Worm (Caenorhabditis elegans) whole organism, L1 larva: ENCODE data around the gene T26C5.3.

Source experiments
- C16A3.4 ChIP-seq: fragments of 150-350 bp; optimal IDR thresholded peaks from 2 replicates; lab custom pipeline; 2014; ENCODE audit warnings: missing biosample characterization, missing genetic modification characterization
- Y116A8C.19 ChIP-seq: sonication (generic microtip); optimal IDR thresholded peaks from 2 replicates; lab custom pipeline; 2016; ENCODE audit warnings: missing compliant biosample characterization, missing genetic modification characterization, borderline replicate concordance
- aha-1 ChIP-seq: fragments of 150-350 bp; optimal IDR thresholded peaks from 2 replicates; lab custom pipeline; 2014; ENCODE audit warnings: missing biosample characterization, missing genetic modification characterization
- alr-1 ChIP-seq: fragments of 200-800 bp; sonication (Bioruptor generic); optimal IDR thresholded peaks from 2 replicates; lab custom pipeline; 2018; ENCODE audit warnings: borderline replicate concordance, mild to moderate bottlenecking, missing genetic modification characterization, missing compliant biosample characterization
- aly-2 ChIP-seq: fragments of 150-350 bp; optimal IDR thresholded peaks from 2 replicates; lab custom pipeline; 2014; ENCODE audit warnings: missing biosample characterization, missing genetic modification characterization
- ama-1 ChIP-seq: fragments of 150-350 bp; optimal IDR thresholded peaks from 2 replicates; lab custom pipeline; 2014
- blmp-1 ChIP-seq: fragments of 150-350 bp; optimal IDR thresholded peaks from 2 replicates; lab custom pipeline; 2014; ENCODE audit warnings: missing biosample characterization, missing genetic modification characterization
- ceh-82 ChIP-seq, 3 experiments: fragments of 150-350 bp in 1 of 3; sonication (generic microtip) in 2 of 3; optimal IDR thresholded peaks; 2 replicates each; lab custom pipeline; 2014 to 2017; ENCODE audit warnings: missing biosample characterization in 3 of 3, missing genetic modification characterization in 3 of 3
- ceh-90 ChIP-seq: sonication (generic microtip); optimal IDR thresholded peaks from 2 replicates; lab custom pipeline; 2016; ENCODE audit warnings: missing genetic modification characterization, missing compliant biosample characterization
- dsc-1 ChIP-seq: sonication (generic microtip); optimal IDR thresholded peaks from 2 replicates; lab custom pipeline; 2016; ENCODE audit warnings: mild to moderate bottlenecking, missing genetic modification characterization, missing compliant biosample characterization
- efl-1 ChIP-seq, 4 experiments: fragments of 150-350 bp; optimal IDR thresholded peaks in 3 of 4; peaks in 1 of 4; 1 replicate in 1 of 4; 2 replicates in 3 of 4; lab custom pipeline; 2014; ENCODE audit warnings: missing biosample characterization in 2 of 4, missing genetic modification characterization in 2 of 4, missing genetic modification reagents in 2 of 4
- efl-3 ChIP-seq: fragments of 200-800 bp; sonication (Bioruptor generic); optimal IDR thresholded peaks from 2 replicates; lab custom pipeline; 2018; ENCODE audit warnings: mild to moderate bottlenecking, missing genetic modification characterization, missing compliant biosample characterization
- egl-13 ChIP-seq: sonication (generic microtip); optimal IDR thresholded peaks from 2 replicates; lab custom pipeline; 2016; ENCODE audit warnings: missing genotype, missing genetic modification reagents, missing genetic modification characterization, missing compliant biosample characterization
- elt-3 ChIP-seq, 6 experiments: fragments of 150-350 bp in 1 of 6; sonication (generic microtip); optimal IDR thresholded peaks; 2 replicates each; lab custom pipeline; 2017 to 2018; ENCODE audit warnings: missing biosample characterization in 6 of 6, missing genetic modification characterization in 6 of 6, inconsistent platforms in 1 of 6
- fkh-10 ChIP-seq: sonication (generic microtip); optimal IDR thresholded peaks from 2 replicates; lab custom pipeline; 2017; ENCODE audit warnings: missing biosample characterization, missing genetic modification reagents, missing genetic modification characterization
- fkh-4 ChIP-seq: sonication (generic microtip); optimal IDR thresholded peaks from 2 replicates; lab custom pipeline; 2016; ENCODE audit warnings: missing compliant biosample characterization, missing genetic modification characterization, borderline replicate concordance
- hlh-17 ChIP-seq: fragments of 200-800 bp; sonication (Bioruptor generic); optimal IDR thresholded peaks from 2 replicates; lab custom pipeline; 2018; ENCODE audit warnings: missing genetic modification characterization, mild to moderate bottlenecking, missing compliant biosample characterization, moderate library complexity, borderline replicate concordance
- jun-1 ChIP-seq: fragments of 150-350 bp; optimal IDR thresholded peaks from 2 replicates; lab custom pipeline; 2014; ENCODE audit warnings: missing biosample characterization, missing genetic modification reagents, missing genetic modification characterization
- lin-13 ChIP-seq: fragments of 150-350 bp; optimal IDR thresholded peaks from 2 replicates; lab custom pipeline; 2014; ENCODE audit warnings: missing biosample characterization, missing genetic modification reagents, missing genetic modification characterization
- lin-14 ChIP-seq: fragments of 200-800 bp; sonication (Bioruptor generic); optimal IDR thresholded peaks from 2 replicates; lab custom pipeline; 2018; ENCODE audit warnings: mild to moderate bottlenecking, missing genetic modification characterization, moderate library complexity, missing compliant biosample characterization
- lin-15B ChIP-seq: fragments of 150-350 bp; sonication (generic microtip); optimal IDR thresholded peaks from 3 replicates; lab custom pipeline; 2014; ENCODE audit warnings: missing biosample characterization, missing genetic modification characterization
- lsy-2 ChIP-seq, 2 experiments: fragments of 150-350 bp; optimal IDR thresholded peaks; 2 replicates each; lab custom pipeline; 2014; ENCODE audit warnings: missing biosample characterization in 2 of 2, missing genetic modification characterization in 2 of 2
- mef-2 ChIP-seq: fragments of 150-350 bp; optimal IDR thresholded peaks from 2 replicates; lab custom pipeline; 2014; ENCODE audit warnings: missing biosample characterization, missing genetic modification characterization
- mep-1 ChIP-seq: fragments of 150-350 bp; optimal IDR thresholded peaks from 2 replicates; lab custom pipeline; 2014; ENCODE audit warnings: missing biosample characterization, missing genetic modification characterization
- nhr-11 ChIP-seq: fragments of 150-350 bp; optimal IDR thresholded peaks from 2 replicates; lab custom pipeline; 2014; ENCODE audit warnings: missing biosample characterization, missing genetic modification characterization
- nhr-12 ChIP-seq: sonication (generic microtip); optimal IDR thresholded peaks from 2 replicates; lab custom pipeline; 2017; ENCODE audit warnings: missing biosample characterization, missing genetic modification characterization
- nhr-20 ChIP-seq: sonication (generic microtip); optimal IDR thresholded peaks from 2 replicates; lab custom pipeline; 2016; ENCODE audit warnings: mild to moderate bottlenecking, missing genetic modification characterization, missing compliant biosample characterization
- nhr-28 ChIP-seq: fragments of 150-350 bp; optimal IDR thresholded peaks from 2 replicates; lab custom pipeline; 2014; ENCODE audit warnings: missing biosample characterization, missing genetic modification characterization
- nhr-71 ChIP-seq: sonication (generic microtip); optimal IDR thresholded peaks from 2 replicates; lab custom pipeline; 2016; ENCODE audit warnings: mild to moderate bottlenecking, missing genetic modification characterization, moderate library complexity, missing compliant biosample characterization
- nhr-77 ChIP-seq: fragments of 150-350 bp; optimal IDR thresholded peaks from 2 replicates; lab custom pipeline; 2014; ENCODE audit warnings: missing biosample characterization, missing genetic modification characterization
- nhr-85 ChIP-seq: sonication (generic microtip); peaks from one replicate; lab custom pipeline; 2016; ENCODE audit warnings: missing genetic modification characterization, inconsistent platforms, missing compliant biosample characterization
- pax-3 ChIP-seq: fragments of 200-800 bp; sonication (Bioruptor generic); optimal IDR thresholded peaks from 2 replicates; lab custom pipeline; 2018; ENCODE audit warnings: mild to moderate bottlenecking, missing genetic modification characterization, moderate library complexity, missing compliant biosample characterization
- pqm-1 ChIP-seq: sonication (generic microtip); optimal IDR thresholded peaks from 3 replicates; lab custom pipeline; 2017; ENCODE audit warnings: missing biosample characterization, missing genetic modification characterization
- rnt-1 ChIP-seq: sonication (generic microtip); optimal IDR thresholded peaks from 2 replicates; lab custom pipeline; 2016; ENCODE audit warnings: mild to moderate bottlenecking, missing genetic modification characterization, moderate library complexity, missing compliant biosample characterization
- skn-1 ChIP-seq: fragments of 150-350 bp; optimal IDR thresholded peaks from 2 replicates; lab custom pipeline; 2014; ENCODE audit warnings: missing biosample characterization, missing genetic modification characterization
- sptf-1 ChIP-seq: fragments of 150-350 bp; optimal IDR thresholded peaks from 2 replicates; lab custom pipeline; 2014; ENCODE audit warnings: missing biosample characterization, missing genetic modification characterization
- sup-37 ChIP-seq: fragments of 200-800 bp; sonication (Bioruptor generic); optimal IDR thresholded peaks from 2 replicates; lab custom pipeline; 2018; ENCODE audit warnings: mild to moderate bottlenecking, missing genetic modification characterization, missing compliant biosample characterization
- swsn-7 ChIP-seq: sonication (generic microtip); optimal IDR thresholded peaks from 2 replicates; lab custom pipeline; 2016; ENCODE audit warnings: missing genetic modification characterization, missing compliant biosample characterization
- tbx-2 ChIP-seq: sonication (generic microtip); optimal IDR thresholded peaks from 2 replicates; lab custom pipeline; 2016; ENCODE audit warnings: missing genetic modification characterization, missing compliant biosample characterization
- unc-130 ChIP-seq: fragments of 150-350 bp; optimal IDR thresholded peaks from 2 replicates; lab custom pipeline; 2017; ENCODE audit warnings: missing biosample characterization, missing genetic modification characterization, inconsistent platforms
- zag-1 ChIP-seq: fragments of 150-350 bp; optimal IDR thresholded peaks from 2 replicates; lab custom pipeline; 2014; ENCODE audit warnings: missing biosample characterization, missing genetic modification characterization

T26C5.3 gene

ce11 chrII:9283668-9284357, 47.4 kb downstream of the T26C5.3 start (continued):
- TF ChIP-seq mef-2 (tag; lab: Kevin White, UChicago): no peak
- TF ChIP-seq swsn-7 (tag; lab: Kevin White, UChicago): peak; percentile 64
- TF ChIP-seq lin-13: peak; percentile 69
- TF ChIP-seq Y116A8C.19 (tag; lab: Kevin White, UChicago): no peak
- TF ChIP-seq egl-13 (tag; lab: Kevin White, UChicago): no peak
- no peak for TF ChIP-seq ceh-90 (tag; lab: Kevin White, UChicago)
- TF ChIP-seq pqm-1 (tag; lab: Kevin White, UChicago): no peak
- peak; percentile 79 for TF ChIP-seq blmp-1 (tag; lab: Kevin White, UChicago)
- peak; percentile 93 for TF ChIP-seq nhr-20 (tag; lab: Kevin White, UChicago)
- TF ChIP-seq dsc-1 (tag; lab: Kevin White, UChicago): peak; percentile 45
- no peak for TF ChIP-seq nhr-28
- peak; percentile 63 for TF ChIP-seq ama-1
- peak in 2 of 6 experiments; percentile 88 to 97 for TF ChIP-seq elt-3 (tag; optimal IDR thresholded peaks at IDR 0.05; lab: Kevin White, UChicago)
- TF ChIP-seq lin-15B: no peak
- TF ChIP-seq nhr-77 (tag; lab: Kevin White, UChicago): no peak
- no peak for TF ChIP-seq ceh-82 (tag; optimal IDR thresholded peaks at IDR 0.05; lab: Kevin White, UChicago)
- TF ChIP-seq unc-130 (tag; lab: Kevin White, UChicago): peak; percentile 97
- TF ChIP-seq nhr-71: peak; percentile 95
- peak; percentile 72 for TF ChIP-seq C16A3.4
- no peak for TF ChIP-seq aha-1 (tag; lab: Kevin White, UChicago)
- no peak for TF ChIP-seq nhr-12 (tag; lab: Kevin White, UChicago)
- peak; percentile 93 for TF ChIP-seq nhr-85 (tag; lab: Kevin White, UChicago)
- TF ChIP-seq nhr-11 (tag; lab: Kevin White, UChicago): peak; percentile 79
- peak; percentile 75 for TF ChIP-seq tbx-2 (tag; lab: Kevin White, UChicago)
- no peak for TF ChIP-seq pax-3 (tag; lab: Kevin White, UChicago)
- TF ChIP-seq alr-1: no peak
- peak; percentile 92 for TF ChIP-seq rnt-1 (tag; lab: Kevin White, UChicago)
- no peak for TF ChIP-seq sptf-1 (tag; lab: Kevin White, UChicago)
- no peak for TF ChIP-seq aly-2
- TF ChIP-seq hlh-17 (GFP tag; lab: Kevin White, UChicago): no peak
- TF ChIP-seq fkh-4 (tag; lab: Kevin White, UChicago): no peak
- no peak for TF ChIP-seq zag-1 (tag; lab: Kevin White, UChicago)
- no peak for TF ChIP-seq sup-37

ce11 chrII:9284358-9285170, 48.2 kb downstream of the T26C5.3 start:
- no peak for TF ChIP-seq efl-1 (optimal IDR thresholded peaks at IDR 0.05; lab: Kevin White, UChicago)
- TF ChIP-seq efl-1 (GFP tag; optimal IDR thresholded peaks at IDR 0.05 in 1 of 2; lab: Kevin White, UChicago): peak in 1 of 2 experiments; percentile 64
- TF ChIP-seq skn-1 (tag; lab: Kevin White, UChicago): no peak
- TF ChIP-seq efl-3 (GFP tag; lab: Kevin White, UChicago): peak; percentile 25
- no peak for TF ChIP-seq fkh-10 (GFP tag; lab: Kevin White, UChicago)
- TF ChIP-seq elt-3 (tag; optimal IDR thresholded peaks at IDR 0.05; lab: Kevin White, UChicago): peak in 2 of 6 experiments; percentile 40 to 47
- TF ChIP-seq nhr-71: no peak
- peak; percentile 5 for TF ChIP-seq jun-1 (tag; lab: Kevin White, UChicago)
- peak; percentile 21 for TF ChIP-seq rnt-1 (tag; lab: Kevin White, UChicago)
- no peak for TF ChIP-seq lin-15B
- TF ChIP-seq fkh-4 (tag; lab: Kevin White, UChicago): no peak
- peak in 1 of 2 experiments; percentile 55 for TF ChIP-seq lsy-2 (tag; optimal IDR thresholded peaks at IDR 0.05; lab: Kevin White, UChicago)
- no peak for TF ChIP-seq dsc-1 (tag; lab: Kevin White, UChicago)
- peak; percentile 26 for TF ChIP-seq mep-1 (tag; lab: Kevin White, UChicago)
- peak; percentile 66 for TF ChIP-seq nhr-85 (tag; lab: Kevin White, UChicago)
- no peak for TF ChIP-seq sptf-1 (tag; lab: Kevin White, UChicago)
- TF ChIP-seq blmp-1 (tag; lab: Kevin White, UChicago): peak; percentile 42
- peak; percentile 16 for TF ChIP-seq lin-14
- TF ChIP-seq lin-13: no peak
- TF ChIP-seq nhr-20 (tag; lab: Kevin White, UChicago): no peak
